Worm (Caenorhabditis elegans) whole organism, young adult: ENCODE results near the gene nspc-18.

ENCODE experiments used
- B0019.2 ChIP-seq: fragments of 200-800 bp; sonication (Bioruptor generic); conservative IDR thresholded peaks from 2 replicates; pipeline ENCODE4 v1.3.6; 2022; ENCODE audit warnings: missing genetic modification reagents, missing genetic modification characterization, missing compliant biosample characterization
- F22D6.2 ChIP-seq: sonication (generic microtip); optimal IDR thresholded peaks from 2 replicates; lab custom pipeline; 2016; ENCODE audit warnings: mild to moderate bottlenecking, missing genetic modification characterization, missing compliant biosample characterization
- F33H1.4 ChIP-seq: fragments of 200-800 bp; sonication (Bioruptor generic); IDR thresholded peaks from 2 replicates; pipeline ENCODE4 v1.3.6; 2022; ENCODE audit warnings: missing genetic modification reagents, missing genetic modification characterization, missing compliant biosample characterization
- F39B2.1 ChIP-seq: fragments of 200-800 bp; sonication (Bioruptor generic); IDR thresholded peaks from 2 replicates; pipeline ENCODE4 v1.3.6; 2022; ENCODE audit warnings: missing genetic modification reagents, missing genetic modification characterization, missing compliant biosample characterization
- Y56A3A.18 ChIP-seq: fragments of 200-800 bp; sonication (Bioruptor generic); IDR thresholded peaks from 2 replicates; pipeline ENCODE4 v1.3.6; 2022; ENCODE audit warnings: missing genetic modification reagents, missing genetic modification characterization, missing compliant biosample characterization
- ZK185.1 ChIP-seq: sonication (generic microtip); optimal IDR thresholded peaks from 2 replicates; lab custom pipeline; 2016; ENCODE audit warnings: mild to moderate bottlenecking, missing genetic modification characterization, missing compliant biosample characterization; ENCODE audit not compliant: poor library complexity, severe bottlenecking
- attf-5 ChIP-seq: fragments of 200-800 bp; sonication (Bioruptor generic); optimal IDR thresholded peaks from 2 replicates; lab custom pipeline; 2018; ENCODE audit warnings: mild to moderate bottlenecking, missing genetic modification characterization, missing compliant biosample characterization
- attf-6 ChIP-seq: fragments of 200-800 bp; sonication (Bioruptor generic); IDR thresholded peaks from 2 replicates; pipeline ENCODE4 v1.3.6; 2022; ENCODE audit warnings: missing genetic modification reagents, missing genetic modification characterization, missing compliant biosample characterization
- cebp-2 ChIP-seq: fragments of 200-800 bp; sonication (Bioruptor generic); IDR thresholded peaks from 2 replicates; pipeline ENCODE4 v1.3.6; 2022; ENCODE audit warnings: missing genetic modification characterization, missing compliant biosample characterization
- ceh-58 ChIP-seq: fragments of 200-800 bp; sonication (Bioruptor generic); IDR thresholded peaks from 2 replicates; pipeline ENCODE4 v1.3.6; 2022; ENCODE audit warnings: missing genetic modification characterization, missing compliant biosample characterization
- ceh-79 ChIP-seq: sonication (generic microtip); optimal IDR thresholded peaks from 2 replicates; lab custom pipeline; 2017; ENCODE audit warnings: mild to moderate bottlenecking, missing genetic modification characterization, missing compliant biosample characterization
- dpl-1 ChIP-seq: fragments of 150-350 bp; optimal IDR thresholded peaks from 2 replicates; lab custom pipeline; 2014; ENCODE audit warnings: missing biosample characterization, missing genetic modification reagents, missing genetic modification characterization
- egl-44 ChIP-seq: fragments of 200-800 bp; sonication (Bioruptor generic); IDR thresholded peaks from 2 replicates; pipeline ENCODE4 v1.3.6; 2022; ENCODE audit warnings: missing genetic modification reagents, missing genetic modification characterization, missing compliant biosample characterization
- egrh-3 ChIP-seq: fragments of 200-800 bp; sonication (Bioruptor generic); IDR thresholded peaks from 2 replicates; pipeline ENCODE4 v1.3.6; 2022; ENCODE audit warnings: missing genetic modification reagents, missing genetic modification characterization, missing compliant biosample characterization
- hlh-12 ChIP-seq: sonication (generic microtip); optimal IDR thresholded peaks from 2 replicates; lab custom pipeline; 2016; ENCODE audit warnings: missing genetic modification characterization, missing compliant biosample characterization
- hlh-26 ChIP-seq: fragments of 200-800 bp; sonication (Bioruptor generic); conservative IDR thresholded peaks from 2 replicates; pipeline ENCODE4 v1.3.6; 2022; ENCODE audit warnings: missing genetic modification reagents, missing genetic modification characterization, missing compliant biosample characterization
- hmg-1.2 ChIP-seq: fragments of 200-800 bp; sonication (Bioruptor generic); IDR thresholded peaks from 2 replicates; pipeline ENCODE4 v1.3.6; 2022; ENCODE audit warnings: missing genetic modification reagents, missing genetic modification characterization, missing compliant biosample characterization
- hsf-1 ChIP-seq: fragments of 200-800 bp; sonication (Bioruptor generic); IDR thresholded peaks from 2 replicates; pipeline ENCODE4 v1.3.6; 2022; ENCODE audit warnings: missing genetic modification reagents, missing genetic modification characterization, missing compliant biosample characterization
- lag-1 ChIP-seq: fragments of 200-800 bp; sonication (Bioruptor generic); IDR thresholded peaks from 2 replicates; pipeline ENCODE4 v1.3.6; 2022; ENCODE audit warnings: missing genetic modification reagents, missing genetic modification characterization, missing compliant biosample characterization
- lin-35 ChIP-seq, 3 experiments: fragments of 150-350 bp in 2 of 3; sonication (generic microtip) in 1 of 3; optimal IDR thresholded peaks; 2 replicates each; lab custom pipeline; 2014 to 2018; ENCODE audit warnings: missing biosample characterization in 3 of 3, missing genetic modification characterization in 3 of 3, missing genetic modification reagents in 3 of 3
- lir-1 ChIP-seq: fragments of 200-800 bp; sonication (Bioruptor generic); conservative IDR thresholded peaks from 2 replicates; pipeline ENCODE4 v1.3.6; 2022; ENCODE audit warnings: missing genetic modification reagents, missing genetic modification characterization, missing compliant biosample characterization
- lsy-27 ChIP-seq: sonication (generic microtip); optimal IDR thresholded peaks from 2 replicates; lab custom pipeline; 2017; ENCODE audit warnings: missing genetic modification characterization, mild to moderate bottlenecking, missing compliant biosample characterization, antibody characterized with exemption, missing genotype, borderline replicate concordance; ENCODE audit not compliant: insufficient read depth
- madf-3 ChIP-seq: fragments of 200-800 bp; sonication (Bioruptor generic); IDR thresholded peaks from 2 replicates; pipeline ENCODE4 v1.3.6; 2022; ENCODE audit warnings: missing genetic modification reagents, missing genetic modification characterization, missing compliant biosample characterization
- madf-8 ChIP-seq: fragments of 200-800 bp; sonication (Bioruptor generic); conservative IDR thresholded peaks from 2 replicates; pipeline ENCODE4 v1.3.6; 2022; ENCODE audit warnings: missing genetic modification reagents, missing genetic modification characterization, missing compliant biosample characterization
- mes-4 ChIP-seq: sonication (generic microtip); optimal IDR thresholded peaks from 2 replicates; lab custom pipeline; 2016; ENCODE audit warnings: missing genotype, missing genetic modification characterization, missing compliant biosample characterization
- mxl-1 ChIP-seq: sonication (generic microtip); optimal IDR thresholded peaks from 2 replicates; lab custom pipeline; 2016; ENCODE audit warnings: missing genetic modification characterization, missing compliant biosample characterization
- nfyb-1 ChIP-seq: fragments of 200-800 bp; sonication (Bioruptor generic); IDR thresholded peaks from 2 replicates; pipeline ENCODE4 v1.3.6; 2022; ENCODE audit warnings: missing genetic modification reagents, missing genetic modification characterization, missing compliant biosample characterization
- nhr-179 ChIP-seq: sonication (generic microtip); optimal IDR thresholded peaks from 2 replicates; lab custom pipeline; 2016; ENCODE audit warnings: mild to moderate bottlenecking, missing genetic modification characterization, missing compliant biosample characterization
- nhr-80 ChIP-seq: sonication (generic microtip); optimal IDR thresholded peaks from 2 replicates; lab custom pipeline; 2016; ENCODE audit warnings: missing genetic modification characterization, missing compliant biosample characterization
- rcor-1 ChIP-seq: fragments of 200-800 bp; sonication (Bioruptor generic); IDR thresholded peaks from 2 replicates; pipeline ENCODE4 v1.3.6; 2022; ENCODE audit warnings: missing genetic modification reagents, missing genetic modification characterization, missing compliant biosample characterization
- rec-8 ChIP-seq, 2 experiments: sonication (generic microtip); optimal IDR thresholded peaks; 2 replicates each; lab custom pipeline; 2016; ENCODE audit warnings: mild to moderate bottlenecking in 2 of 2, missing genetic modification characterization in 2 of 2, missing genetic modification reagents in 2 of 2, missing genotype in 2 of 2, missing biosample characterization in 1 of 2, missing compliant biosample characterization in 1 of 2, moderate library complexity in 1 of 2
- rpc-1 ChIP-seq, 2 experiments: fragments of 150-350 bp in 1 of 2; sonication (generic microtip) in 1 of 2; optimal IDR thresholded peaks; 2 replicates each; lab custom pipeline; 2014 to 2018; ENCODE audit warnings: missing biosample characterization in 1 of 2, missing genetic modification characterization in 1 of 2, missing genetic modification reagents in 1 of 2, missing genotype in 1 of 2
- sdz-38 ChIP-seq: sonication (generic microtip); optimal IDR thresholded peaks from 2 replicates; lab custom pipeline; 2016; ENCODE audit warnings: missing genotype, missing genetic modification characterization, missing compliant biosample characterization
- sea-2 ChIP-seq: fragments of 200-800 bp; sonication (Bioruptor generic); IDR thresholded peaks from 2 replicates; pipeline ENCODE4 v1.3.6; 2022; ENCODE audit warnings: missing genetic modification characterization, missing compliant biosample characterization
- snpc-1.3 ChIP-seq: sonication (generic microtip); optimal IDR thresholded peaks from 2 replicates; lab custom pipeline; 2017; ENCODE audit warnings: missing genetic modification characterization, mild to moderate bottlenecking, missing compliant biosample characterization, antibody characterized with exemption, moderate library complexity, missing genotype, missing genetic modification reagents; ENCODE audit not compliant: insufficient read depth
- snpc-3.4 ChIP-seq: sonication (generic microtip); optimal IDR thresholded peaks from 2 replicates; lab custom pipeline; 2017; ENCODE audit warnings: missing genetic modification characterization, mild to moderate bottlenecking, missing compliant biosample characterization, antibody characterized with exemption, moderate library complexity, missing genotype, missing genetic modification reagents
- snpc-4 ChIP-seq, 5 experiments: fragments of 150-350 bp in 1 of 5; sonication (generic microtip) in 4 of 5; optimal IDR thresholded peaks; 2 replicates each; lab custom pipeline; 2014 to 2018; ENCODE audit warnings: missing genetic modification characterization in 5 of 5, missing biosample characterization in 3 of 5, antibody characterized with exemption in 2 of 5, mild to moderate bottlenecking in 2 of 5, missing compliant biosample characterization in 2 of 5, missing genotype in 2 of 5, moderate library complexity in 2 of 5, missing genetic modification reagents in 1 of 5
- somi-1 ChIP-seq: fragments of 200-800 bp; sonication (Bioruptor generic); optimal IDR thresholded peaks from 2 replicates; lab custom pipeline; 2018; ENCODE audit warnings: mild to moderate bottlenecking, missing genetic modification characterization, missing compliant biosample characterization
- unc-130 ChIP-seq: sonication (generic microtip); optimal IDR thresholded peaks from 2 replicates; lab custom pipeline; 2016; ENCODE audit warnings: missing genetic modification reagents, missing genetic modification characterization, missing compliant biosample characterization
- unc-62 ChIP-seq: fragments of 150-350 bp; optimal IDR thresholded peaks from 2 replicates; lab custom pipeline; 2014; ENCODE audit warnings: missing biosample characterization, missing genetic modification reagents, missing genetic modification characterization
- xnd-1 ChIP-seq: sonication (generic microtip); optimal IDR thresholded peaks from 2 replicates; lab custom pipeline; 2016; ENCODE audit warnings: missing genotype, missing genetic modification reagents, missing genetic modification characterization, missing compliant biosample characterization
- ztf-18 ChIP-seq: sonication (generic microtip); optimal IDR thresholded peaks from 2 replicates; lab custom pipeline; 2016; ENCODE audit warnings: missing genotype, mild to moderate bottlenecking, missing genetic modification characterization, missing compliant biosample characterization
- ztf-28 ChIP-seq: fragments of 200-800 bp; sonication (Bioruptor generic); IDR thresholded peaks from 2 replicates; pipeline ENCODE4 v1.3.6; 2022; ENCODE audit warnings: missing genetic modification reagents, missing genetic modification characterization, missing compliant biosample characterization

Gene nspc-18

ce11 chrX:14480248-14480647, 47.2 kb downstream of the nspc-18 start, which contains the start of gene gfi-3 (continued):
- TF ChIP-seq nhr-179 (tag; lab: Kevin White, UChicago): no peak
- no peak for TF ChIP-seq snpc-4 (GFP tag; optimal IDR thresholded peaks at IDR 0.05; lab: Kevin White, UChicago)
- TF ChIP-seq snpc-4 (tag; optimal IDR thresholded peaks at IDR 0.05; lab: Kevin White, UChicago): peak; percentile 67 to 92 (median 89)
- TF ChIP-seq ztf-28 (GFP tag; lab: Robert Waterston, UW): no peak
- TF ChIP-seq ZK185.1 (tag; lab: Kevin White, UChicago): peak; percentile 65
- no peak for TF ChIP-seq ceh-58

ce11 chrX:14478743-14479428, 48.6 kb downstream of the nspc-18 start, which contains the start of gene M163.11:
M163.11 (plus strand) TSS chrX:14479378.
- peak; percentile 66 for TF ChIP-seq rcor-1 (GFP tag; lab: Robert Waterston, UW)
- TF ChIP-seq sdz-38: no peak
- no peak for TF ChIP-seq unc-130 (GFP tag; lab: Kevin White, UChicago)
- TF ChIP-seq nhr-80 (tag; lab: Kevin White, UChicago): peak; percentile 8
- TF ChIP-seq dpl-1 (GFP tag; lab: Kevin White, UChicago): no peak
- TF ChIP-seq madf-8: no peak
- peak; percentile 69 for TF ChIP-seq hmg-1.2
- no peak for TF ChIP-seq egrh-3 (GFP tag; lab: Robert Waterston, UW)
- peak; percentile 57 for TF ChIP-seq snpc-4 (GFP tag; optimal IDR thresholded peaks at IDR 0.05; lab: Kevin White, UChicago)
- peak; percentile 8 to 78 (median 44) for TF ChIP-seq snpc-4 (tag; optimal IDR thresholded peaks at IDR 0.05; lab: Kevin White, UChicago)
- TF ChIP-seq snpc-1.3 (tag; lab: Kevin White, UChicago): peak; percentile 63
- TF ChIP-seq snpc-3.4: peak; percentile 86
- TF ChIP-seq sea-2 (GFP tag; lab: Robert Waterston, UW): no peak
- TF ChIP-seq ztf-18 (tag; lab: Kevin White, UChicago): peak; percentile 75
- TF ChIP-seq madf-3: peak; percentile 80; the same call in 1 of the 2 replicates
- peak; percentile 44 for TF ChIP-seq hlh-12 (tag; lab: Kevin White, UChicago)
- peak; percentile 82 for TF ChIP-seq nfyb-1 (GFP tag; lab: Robert Waterston, UW)
- TF ChIP-seq hlh-26 (GFP tag; lab: Robert Waterston, UW): no peak
- no peak for TF ChIP-seq ztf-28 (GFP tag; lab: Robert Waterston, UW)
- TF ChIP-seq hsf-1 (GFP tag; lab: Robert Waterston, UW): no peak
- TF ChIP-seq mes-4: peak; percentile 61
- peak; percentile 85 for TF ChIP-seq rpc-1 (optimal IDR thresholded peaks at IDR 0.05; lab: Kevin White, UChicago)
- TF ChIP-seq rpc-1 (tag; optimal IDR thresholded peaks at IDR 0.05; lab: Kevin White, UChicago): peak; percentile 92
- peak; percentile 56 for TF ChIP-seq lsy-27 (tag; lab: Kevin White, UChicago)
- peak in 1 of 3 experiments; percentile 62 for TF ChIP-seq lin-35 (GFP tag; optimal IDR thresholded peaks at IDR 0.05; lab: Kevin White, UChicago)
- peak; percentile 55 to 57 for TF ChIP-seq rec-8 (tag; optimal IDR thresholded peaks at IDR 0.05; lab: Kevin White, UChicago)
- peak; percentile 65 for TF ChIP-seq Y56A3A.18 (GFP tag; lab: Robert Waterston, UW)
- 0 out of 2 replicates have a peak, but pooled peaks have one; percentile 25 for TF ChIP-seq attf-6
- no peak for TF ChIP-seq lag-1 (GFP tag; lab: Robert Waterston, UW)
- TF ChIP-seq lir-1 (GFP tag; lab: Robert Waterston, UW): 0 out of 2 replicates have a peak, but pooled peaks have one; percentile 21
- TF ChIP-seq somi-1: no peak
- TF ChIP-seq mxl-1 (tag; lab: Kevin White, UChicago): peak; percentile 57
- peak; percentile 7 for TF ChIP-seq attf-5
- no peak for TF ChIP-seq F39B2.1 (GFP tag; lab: Robert Waterston, UW)
- TF ChIP-seq egl-44 (GFP tag; lab: Robert Waterston, UW): 0 out of 2 replicates have a peak, but pooled peaks have one; percentile 46
- no peak for TF ChIP-seq ceh-79 (tag; lab: Kevin White, UChicago)
- TF ChIP-seq xnd-1: no peak
- TF ChIP-seq cebp-2 (GFP tag; lab: Robert Waterston, UW): 0 out of 2 replicates have a peak, but pooled peaks have one; percentile 77
- TF ChIP-seq F22D6.2 (tag; lab: Kevin White, UChicago): no peak
- no peak for TF ChIP-seq B0019.2
- no peak for TF ChIP-seq nhr-179 (tag; lab: Kevin White, UChicago)
- TF ChIP-seq unc-62 (GFP tag; lab: Kevin White, UChicago): no peak
- TF ChIP-seq F33H1.4 (GFP tag; lab: Robert Waterston, UW): no peak
